Worm (Caenorhabditis elegans) whole organism, young adult: Measurements from ENCODE around the gene gpch-1.

ENCODE experiments used
- B0035.1 ChIP-seq: sonication (generic microtip); optimal IDR thresholded peaks from 2 replicates; lab custom pipeline; 2016; ENCODE audit warnings: missing genetic modification characterization, mild to moderate bottlenecking, missing compliant biosample characterization, missing genotype, missing genetic modification reagents
- B0261.1 ChIP-seq: sonication (generic microtip); optimal IDR thresholded peaks from 2 replicates; lab custom pipeline; 2016; ENCODE audit warnings: mild to moderate bottlenecking, missing genetic modification characterization, moderate library complexity, missing compliant biosample characterization
- F10E7.11 ChIP-seq: sonication (generic microtip); optimal IDR thresholded peaks from 2 replicates; lab custom pipeline; 2017; ENCODE audit warnings: mild to moderate bottlenecking, missing genetic modification characterization, moderate library complexity, missing compliant biosample characterization
- F37B4.10 ChIP-seq: fragments of 200-800 bp; sonication (Bioruptor generic); IDR thresholded peaks from 2 replicates; pipeline ENCODE4 v1.3.6; 2022; ENCODE audit warnings: missing genetic modification characterization, missing compliant biosample characterization
- F39B2.1 ChIP-seq: fragments of 200-800 bp; sonication (Bioruptor generic); IDR thresholded peaks from 2 replicates; pipeline ENCODE4 v1.3.6; 2022; ENCODE audit warnings: missing genetic modification reagents, missing genetic modification characterization, missing compliant biosample characterization
- F49E8.2 ChIP-seq: sonication (generic microtip); optimal IDR thresholded peaks from 3 replicates; lab custom pipeline; 2017; ENCODE audit warnings: missing genetic modification characterization, mild to moderate bottlenecking, missing compliant biosample characterization, antibody characterized with exemption, moderate library complexity; ENCODE audit not compliant: insufficient read depth
- F52B5.7 ChIP-seq: sonication (generic microtip); optimal IDR thresholded peaks from 2 replicates; lab custom pipeline; 2016; ENCODE audit warnings: mild to moderate bottlenecking, missing genetic modification characterization, missing compliant biosample characterization
- F55B11.4 ChIP-seq: sonication (generic microtip); optimal IDR thresholded peaks from 2 replicates; lab custom pipeline; 2016; ENCODE audit warnings: missing compliant biosample characterization, missing genetic modification characterization, borderline replicate concordance; ENCODE audit not compliant: insufficient read depth
- F57A8.1 ChIP-seq: fragments of 200-800 bp; sonication (Bioruptor generic); optimal IDR thresholded peaks from 2 replicates; lab custom pipeline; 2018; ENCODE audit warnings: mild to moderate bottlenecking, missing genetic modification characterization, moderate library complexity, missing compliant biosample characterization
- F57C9.4 ChIP-seq: sonication (generic microtip); optimal IDR thresholded peaks from 2 replicates; lab custom pipeline; 2017; ENCODE audit warnings: mild to moderate bottlenecking, missing genetic modification characterization, missing compliant biosample characterization
- T07F8.4 ChIP-seq: sonication (generic microtip); optimal IDR thresholded peaks from 2 replicates; lab custom pipeline; 2016; ENCODE audit warnings: mild to moderate bottlenecking, missing genetic modification characterization, moderate library complexity, missing compliant biosample characterization
- Y53F4B.3 ChIP-seq: fragments of 200-800 bp; sonication (Bioruptor generic); IDR thresholded peaks from 2 replicates; pipeline ENCODE4 v1.3.6; 2022; ENCODE audit warnings: missing genetic modification reagents, missing genetic modification characterization, missing compliant biosample characterization
- Y56A3A.18 ChIP-seq: fragments of 200-800 bp; sonication (Bioruptor generic); IDR thresholded peaks from 2 replicates; pipeline ENCODE4 v1.3.6; 2022; ENCODE audit warnings: missing genetic modification reagents, missing genetic modification characterization, missing compliant biosample characterization
- ZK185.1 ChIP-seq: sonication (generic microtip); optimal IDR thresholded peaks from 2 replicates; lab custom pipeline; 2016; ENCODE audit warnings: mild to moderate bottlenecking, missing genetic modification characterization, missing compliant biosample characterization; ENCODE audit not compliant: poor library complexity, severe bottlenecking
- akir-1 ChIP-seq: fragments of 200-800 bp; sonication (Bioruptor generic); optimal IDR thresholded peaks from 2 replicates; lab custom pipeline; 2018; ENCODE audit warnings: mild to moderate bottlenecking, missing genetic modification characterization, moderate library complexity, missing compliant biosample characterization
- attf-5 ChIP-seq: fragments of 200-800 bp; sonication (Bioruptor generic); optimal IDR thresholded peaks from 2 replicates; lab custom pipeline; 2018; ENCODE audit warnings: mild to moderate bottlenecking, missing genetic modification characterization, missing compliant biosample characterization
- attf-6 ChIP-seq: fragments of 200-800 bp; sonication (Bioruptor generic); IDR thresholded peaks from 2 replicates; pipeline ENCODE4 v1.3.6; 2022; ENCODE audit warnings: missing genetic modification reagents, missing genetic modification characterization, missing compliant biosample characterization
- ceh-27 ChIP-seq: fragments of 200-800 bp; sonication (Bioruptor generic); optimal IDR thresholded peaks from 2 replicates; lab custom pipeline; 2018; ENCODE audit warnings: mild to moderate bottlenecking, missing genetic modification characterization, moderate library complexity, missing compliant biosample characterization
- ceh-91 ChIP-seq: fragments of 200-800 bp; sonication (Bioruptor generic); IDR thresholded peaks from 2 replicates; pipeline ENCODE4 v1.3.6; 2022; ENCODE audit warnings: missing genetic modification reagents, missing genetic modification characterization, missing compliant biosample characterization
- chd-7 ChIP-seq: sonication (generic microtip); optimal IDR thresholded peaks from 2 replicates; lab custom pipeline; 2016; ENCODE audit warnings: mild to moderate bottlenecking, missing genetic modification characterization, moderate library complexity, missing compliant biosample characterization
- dpff-1 ChIP-seq: sonication (generic microtip); optimal IDR thresholded peaks from 2 replicates; lab custom pipeline; 2017; ENCODE audit warnings: mild to moderate bottlenecking, missing genetic modification characterization, missing compliant biosample characterization
- dpl-1 ChIP-seq: fragments of 150-350 bp; optimal IDR thresholded peaks from 2 replicates; lab custom pipeline; 2014; ENCODE audit warnings: missing biosample characterization, missing genetic modification reagents, missing genetic modification characterization
- efl-1 ChIP-seq: fragments of 150-350 bp; optimal IDR thresholded peaks from 2 replicates; lab custom pipeline; 2014; ENCODE audit warnings: missing biosample characterization, missing genetic modification reagents, missing genetic modification characterization
- egrh-3 ChIP-seq: fragments of 200-800 bp; sonication (Bioruptor generic); IDR thresholded peaks from 2 replicates; pipeline ENCODE4 v1.3.6; 2022; ENCODE audit warnings: missing genetic modification reagents, missing genetic modification characterization, missing compliant biosample characterization
- ets-4 ChIP-seq: fragments of 200-800 bp; sonication (Bioruptor generic); optimal IDR thresholded peaks from 2 replicates; lab custom pipeline; 2018; ENCODE audit warnings: mild to moderate bottlenecking, missing genetic modification characterization, missing compliant biosample characterization
- gei-17 ChIP-seq: fragments of 200-800 bp; sonication (Bioruptor generic); optimal IDR thresholded peaks from 2 replicates; lab custom pipeline; 2018; ENCODE audit warnings: mild to moderate bottlenecking, missing genetic modification characterization, missing compliant biosample characterization
- let-526 ChIP-seq: fragments of 200-800 bp; sonication (Bioruptor generic); IDR thresholded peaks from 2 replicates; pipeline ENCODE4 v1.3.6; 2022; ENCODE audit warnings: missing genetic modification reagents, missing genetic modification characterization, missing compliant biosample characterization
- lin-35 ChIP-seq, 3 experiments: fragments of 150-350 bp in 2 of 3; sonication (generic microtip) in 1 of 3; optimal IDR thresholded peaks; 2 replicates each; lab custom pipeline; 2014 to 2018; ENCODE audit warnings: missing biosample characterization in 3 of 3, missing genetic modification characterization in 3 of 3, missing genetic modification reagents in 3 of 3
- lsl-1 ChIP-seq: fragments of 200-800 bp; sonication (Bioruptor generic); optimal IDR thresholded peaks from 2 replicates; lab custom pipeline; 2018; ENCODE audit warnings: mild to moderate bottlenecking, missing genetic modification characterization, moderate library complexity, missing compliant biosample characterization
- madf-10 ChIP-seq: sonication (generic microtip); optimal IDR thresholded peaks from 2 replicates; lab custom pipeline; 2016; ENCODE audit warnings: mild to moderate bottlenecking, missing genetic modification characterization, missing compliant biosample characterization
- madf-3 ChIP-seq: fragments of 200-800 bp; sonication (Bioruptor generic); IDR thresholded peaks from 2 replicates; pipeline ENCODE4 v1.3.6; 2022; ENCODE audit warnings: missing genetic modification reagents, missing genetic modification characterization, missing compliant biosample characterization
- madf-6 ChIP-seq: fragments of 200-800 bp; sonication (Bioruptor generic); IDR thresholded peaks from 2 replicates; pipeline ENCODE4 v1.3.6; 2022; ENCODE audit warnings: missing genetic modification reagents, missing genetic modification characterization, missing compliant biosample characterization
- nfya-2 ChIP-seq: fragments of 200-800 bp; sonication (Bioruptor generic); IDR thresholded peaks from 2 replicates; pipeline ENCODE4 v1.3.6; 2022; ENCODE audit warnings: missing genetic modification reagents, missing genetic modification characterization, missing compliant biosample characterization
- nhr-27 ChIP-seq: fragments of 200-800 bp; sonication (Bioruptor generic); optimal IDR thresholded peaks from 2 replicates; lab custom pipeline; 2018; ENCODE audit warnings: mild to moderate bottlenecking, missing genetic modification characterization, moderate library complexity, missing compliant biosample characterization
- nhr-80 ChIP-seq: sonication (generic microtip); optimal IDR thresholded peaks from 2 replicates; lab custom pipeline; 2016; ENCODE audit warnings: missing genetic modification characterization, missing compliant biosample characterization
- nhr-90 ChIP-seq: sonication (generic microtip); optimal IDR thresholded peaks from 2 replicates; lab custom pipeline; 2016; ENCODE audit warnings: missing genotype, mild to moderate bottlenecking, missing genetic modification characterization, missing compliant biosample characterization
- pbrm-1 ChIP-seq: fragments of 200-800 bp; sonication (Bioruptor generic); IDR thresholded peaks from 2 replicates; pipeline ENCODE4 v1.3.6; 2022; ENCODE audit warnings: missing genetic modification reagents, missing genetic modification characterization, missing compliant biosample characterization
- rcor-1 ChIP-seq: fragments of 200-800 bp; sonication (Bioruptor generic); IDR thresholded peaks from 2 replicates; pipeline ENCODE4 v1.3.6; 2022; ENCODE audit warnings: missing genetic modification reagents, missing genetic modification characterization, missing compliant biosample characterization
- repo-1 ChIP-seq: sonication (generic microtip); optimal IDR thresholded peaks from 2 replicates; lab custom pipeline; 2017; ENCODE audit warnings: mild to moderate bottlenecking, missing genetic modification characterization, missing compliant biosample characterization
- rpc-1 ChIP-seq, 2 experiments: fragments of 150-350 bp in 1 of 2; sonication (generic microtip) in 1 of 2; optimal IDR thresholded peaks; 2 replicates each; lab custom pipeline; 2014 to 2018; ENCODE audit warnings: missing biosample characterization in 1 of 2, missing genetic modification characterization in 1 of 2, missing genetic modification reagents in 1 of 2, missing genotype in 1 of 2
- sdz-38 ChIP-seq: sonication (generic microtip); optimal IDR thresholded peaks from 2 replicates; lab custom pipeline; 2016; ENCODE audit warnings: missing genotype, missing genetic modification characterization, missing compliant biosample characterization
- snpc-1.1 ChIP-seq: sonication (generic microtip); optimal IDR thresholded peaks from 2 replicates; lab custom pipeline; 2017; ENCODE audit warnings: missing genetic modification characterization, mild to moderate bottlenecking, missing compliant biosample characterization, antibody characterized with exemption, moderate library complexity, missing genotype, missing genetic modification reagents; ENCODE audit not compliant: insufficient read depth
- sptf-2 ChIP-seq: fragments of 200-800 bp; sonication (Bioruptor generic); optimal IDR thresholded peaks from 2 replicates; lab custom pipeline; 2018; ENCODE audit warnings: mild to moderate bottlenecking, missing genetic modification characterization, missing compliant biosample characterization
- tbp1 ChIP-seq: fragments of 200-800 bp; sonication (Bioruptor generic); optimal IDR thresholded peaks from 2 replicates; lab custom pipeline; 2018; ENCODE audit warnings: mild to moderate bottlenecking, missing genetic modification characterization, missing compliant biosample characterization
- unc-62 ChIP-seq: fragments of 150-350 bp; optimal IDR thresholded peaks from 2 replicates; lab custom pipeline; 2014; ENCODE audit warnings: missing biosample characterization, missing genetic modification reagents, missing genetic modification characterization
- xnd-1 ChIP-seq: sonication (generic microtip); optimal IDR thresholded peaks from 2 replicates; lab custom pipeline; 2016; ENCODE audit warnings: missing genotype, missing genetic modification reagents, missing genetic modification characterization, missing compliant biosample characterization
- ztf-18 ChIP-seq: sonication (generic microtip); optimal IDR thresholded peaks from 2 replicates; lab custom pipeline; 2016; ENCODE audit warnings: missing genotype, mild to moderate bottlenecking, missing genetic modification characterization, missing compliant biosample characterization
- ztf-22 ChIP-seq: fragments of 200-800 bp; sonication (Bioruptor generic); optimal IDR thresholded peaks from 2 replicates; lab custom pipeline; 2018; ENCODE audit warnings: mild to moderate bottlenecking, missing genetic modification characterization, moderate library complexity, missing compliant biosample characterization
- ztf-6 ChIP-seq: fragments of 200-800 bp; sonication (Bioruptor generic); IDR thresholded peaks from 2 replicates; pipeline ENCODE4 v1.3.6; 2022; ENCODE audit warnings: missing genetic modification reagents, missing genetic modification characterization, missing compliant biosample characterization

gpch-1 gene

ce11 chrIII:4428797-4429196 lies 20.4 kb downstream of the gpch-1 start (continued):
- no peak for TF ChIP-seq Y53F4B.3 (GFP tag; lab: Robert Waterston, UW)
- peak; percentile 6 for TF ChIP-seq chd-7 (tag; lab: Kevin White, UChicago)
- TF ChIP-seq F39B2.1 (GFP tag; lab: Robert Waterston, UW) = no peak
- TF ChIP-seq rpc-1 (optimal IDR thresholded peaks at IDR 0.05; lab: Kevin White, UChicago) = peak; percentile 58
- TF ChIP-seq rpc-1 (tag; optimal IDR thresholded peaks at IDR 0.05; lab: Kevin White, UChicago) = peak; percentile 77
- no peak for TF ChIP-seq akir-1 (GFP tag; lab: Kevin White, UChicago)
- TF ChIP-seq xnd-1 (tag; lab: Kevin White, UChicago) = no peak
- TF ChIP-seq T07F8.4 (tag; lab: Kevin White, UChicago) = no peak
- TF ChIP-seq attf-5 = peak; percentile 23
- TF ChIP-seq egrh-3 (GFP tag; lab: Robert Waterston, UW) = peak; percentile 42
- no peak for TF ChIP-seq F55B11.4 (tag; lab: Kevin White, UChicago)
- no peak for TF ChIP-seq repo-1 (tag; lab: Kevin White, UChicago)
- no peak for TF ChIP-seq dpl-1 (GFP tag; lab: Kevin White, UChicago)
- no peak for TF ChIP-seq nhr-27 (tag; lab: Kevin White, UChicago)
- TF ChIP-seq F37B4.10 (GFP tag; lab: Robert Waterston, UW) = no peak
- no peak for TF ChIP-seq sdz-38 (tag; lab: Kevin White, UChicago)
- no peak for TF ChIP-seq ztf-22 (GFP tag; lab: Kevin White, UChicago)
- TF ChIP-seq rcor-1 (GFP tag; lab: Robert Waterston, UW) = 0 out of 2 replicates have a peak, but pooled peaks have one; percentile 17
- no peak for TF ChIP-seq nfya-2 (GFP tag; lab: Robert Waterston, UW)
- no peak for TF ChIP-seq unc-62
- TF ChIP-seq ceh-27 (GFP tag; lab: Kevin White, UChicago) = peak; percentile 4
- TF ChIP-seq madf-6 (GFP tag; lab: Robert Waterston, UW) = peak; percentile 61
- no peak for TF ChIP-seq madf-3 (GFP tag; lab: Robert Waterston, UW)
- TF ChIP-seq ceh-91 (GFP tag; lab: Robert Waterston, UW) = no peak
- TF ChIP-seq F52B5.7 (tag; lab: Kevin White, UChicago) = peak; percentile 29
- TF ChIP-seq lsl-1 = peak; percentile 26
- no peak for TF ChIP-seq attf-6
- peak; percentile 13 for TF ChIP-seq nhr-80
- no peak for TF ChIP-seq F57A8.1
- peak; percentile 71 for TF ChIP-seq B0261.1 (tag; lab: Kevin White, UChicago)
- TF ChIP-seq pbrm-1 (GFP tag; lab: Robert Waterston, UW) = peak; percentile 42; the same call in 1 of the 2 replicates
- TF ChIP-seq lin-35 (GFP tag; optimal IDR thresholded peaks at IDR 0.05; lab: Kevin White, UChicago) = no peak
- peak; percentile 88 for TF ChIP-seq tbp1 (GFP tag; lab: Kevin White, UChicago)
- TF ChIP-seq let-526 (GFP tag; lab: Robert Waterston, UW) = no peak
- no peak for TF ChIP-seq F10E7.11 (tag; lab: Kevin White, UChicago)
- peak; percentile 41 for TF ChIP-seq ztf-18 (tag; lab: Kevin White, UChicago)
- no peak for TF ChIP-seq ztf-6 (GFP tag; lab: Robert Waterston, UW)
- no peak for TF ChIP-seq dpff-1 (tag; lab: Kevin White, UChicago)
- no peak for TF ChIP-seq gei-17
- no peak for TF ChIP-seq ZK185.1 (tag; lab: Kevin White, UChicago)
- TF ChIP-seq F57C9.4 (tag; lab: Kevin White, UChicago) = no peak
- TF ChIP-seq snpc-1.1 = peak; percentile 57
- no peak for TF ChIP-seq ets-4 (GFP tag; lab: Kevin White, UChicago)
- TF ChIP-seq nhr-90 (tag; lab: Kevin White, UChicago) = peak; percentile 34
- no peak for TF ChIP-seq B0035.1 (tag; lab: Kevin White, UChicago)
- TF ChIP-seq sptf-2 (GFP tag; lab: Kevin White, UChicago) = no peak
- TF ChIP-seq F49E8.2 = no peak
- TF ChIP-seq Y56A3A.18 (GFP tag; lab: Robert Waterston, UW) = no peak
- TF ChIP-seq efl-1 = no peak
- no peak for TF ChIP-seq madf-10 (tag; lab: Kevin White, UChicago)
